Fruit fly (Drosophila melanogaster): ENCODE measurements around the gene CG13689.

- TF ChIP-seq inv (GFP tag; IDR thresholded peaks at IDR 0.05; ENCODE audit: partially characterized antibody), result no peak
- no peak for TF ChIP-seq HmgD (GFP tag; optimal IDR thresholded peaks at IDR 0.05)
- TF ChIP-seq fru (optimal IDR thresholded peaks at IDR 0.05), result no peak
- TF ChIP-seq CG3995 (GFP tag; optimal IDR thresholded peaks at IDR 0.05), result no peak
- no peak for TF ChIP-seq lola (GFP tag; optimal IDR thresholded peaks at IDR 0.05)
- no peak for TF ChIP-seq CG1233 (GFP tag; optimal IDR thresholded peaks at IDR 0.05)
- TF ChIP-seq CG42726 (GFP tag; IDR thresholded peaks at IDR 0.05; ENCODE audit: partially characterized antibody), result no peak
- TF ChIP-seq br (optimal IDR thresholded peaks at IDR 0.05), result no peak
Observed at dm6 chr2L:576559-577184, 25.9 kb upstream of the CG13689 start, which contains the start of gene Ptth.

Measured in whole organism, embryonic.